Fruit fly (Drosophila melanogaster) whole organism, larva: ENCODE results near the gene MAGE.

Source experiments
- noc ChIP-seq: fragments of 200-800 bp; sonication (Bioruptor generic); optimal IDR thresholded peaks from 3 replicates; lab custom pipeline; 2019; ENCODE audit warnings: missing biosample characterization, mild to moderate bottlenecking, missing genetic modification characterization, moderate library complexity

Gene MAGE

DNA sequence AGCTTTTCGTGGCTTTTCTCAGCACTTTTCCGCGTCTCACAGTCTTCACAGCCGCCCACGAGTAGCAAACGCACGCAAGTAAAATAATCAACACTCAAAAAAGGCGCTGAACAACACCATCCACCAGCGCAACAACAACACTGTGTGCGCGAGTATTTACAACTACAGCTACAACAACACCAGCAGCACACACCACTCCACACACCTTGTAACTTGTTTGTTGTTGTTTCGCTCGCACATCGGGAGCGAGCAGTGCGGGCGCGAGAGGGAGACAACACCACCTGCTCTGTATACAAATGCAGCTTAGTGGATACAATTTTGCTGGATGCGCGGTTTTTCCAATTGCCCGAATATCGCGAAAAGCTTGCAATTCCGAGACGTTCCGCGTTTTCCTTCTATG lies 31.3 kb downstream of the MAGE start:
- TF ChIP-seq noc (tag; lab: Kevin White, UChicago) = no peak

DNA sequence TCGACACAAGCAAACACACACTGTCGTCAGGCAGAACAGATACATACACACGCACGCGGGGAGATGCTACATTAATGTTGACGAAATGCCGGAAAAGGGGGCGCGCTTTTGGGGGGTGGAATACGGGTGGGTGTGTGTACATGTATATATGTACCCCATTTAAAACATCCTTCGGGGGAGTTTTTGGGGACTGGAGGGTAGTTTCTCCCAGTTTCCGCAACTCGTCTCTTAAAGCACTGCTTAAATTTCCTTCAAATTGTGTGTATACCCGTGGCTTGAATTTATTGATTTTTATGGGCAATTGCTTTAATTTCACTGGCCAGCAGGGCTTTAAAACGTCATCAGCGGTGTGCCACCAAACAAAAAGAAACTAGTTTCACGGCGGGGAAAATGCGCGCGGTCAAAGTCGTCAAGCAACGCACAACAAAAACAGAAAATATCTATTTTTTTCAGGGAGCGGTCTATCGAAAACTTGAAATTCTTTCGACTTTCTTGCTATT lies 31.9 kb downstream of the MAGE start:
- no peak for TF ChIP-seq noc (tag; lab: Kevin White, UChicago)

DNA sequence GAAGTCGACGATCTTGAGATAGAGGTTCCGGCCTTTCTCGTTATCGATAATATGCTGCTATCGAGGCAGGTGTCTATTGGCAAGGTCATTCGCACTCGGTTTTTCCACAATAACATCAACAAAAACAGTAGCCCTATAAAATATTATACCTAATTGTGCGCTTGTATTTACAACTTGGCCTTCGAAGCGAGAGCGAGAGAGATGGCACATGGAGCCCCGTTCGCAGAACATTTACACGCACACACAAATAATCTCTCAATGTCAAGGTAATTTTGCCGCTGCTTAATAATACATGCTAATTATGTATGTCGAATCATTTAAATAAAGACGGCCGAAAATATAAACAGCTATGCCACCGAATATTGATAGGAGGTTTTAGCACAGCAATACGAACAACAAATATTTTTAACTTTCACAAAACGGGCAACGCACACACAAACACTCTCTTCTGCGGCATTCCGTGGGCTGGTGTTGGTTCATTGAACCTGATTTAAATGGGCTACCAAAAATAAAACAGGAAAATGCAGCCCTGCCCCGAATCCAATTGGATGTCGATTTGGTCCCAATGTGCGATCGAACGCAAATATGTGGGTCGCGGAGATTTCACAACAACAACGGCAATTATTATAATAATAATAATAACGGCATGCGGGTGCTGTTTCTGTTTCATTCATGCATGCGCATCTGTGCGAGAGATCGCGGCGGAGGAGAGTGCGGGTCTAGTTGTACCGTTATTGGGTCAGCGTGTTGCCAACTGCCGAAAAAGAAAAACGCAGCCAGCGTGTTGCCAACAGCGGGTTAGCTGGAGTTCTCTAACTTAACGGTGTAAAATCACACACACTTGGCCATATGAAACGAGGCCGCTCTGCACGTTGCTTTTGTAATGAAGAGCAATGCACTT lies 32.6 kb downstream of the MAGE start:
- TF ChIP-seq noc (tag; lab: Kevin White, UChicago) = no peak

- TF ChIP-seq noc (tag; lab: Kevin White, UChicago) = no peak
These were observed 37.4 kb downstream of the MAGE start, which contains the start of gene Mlp84B for dm6 chr3R:7117590-7117989. Mlp84B (minus strand) TSS chr3R:7117732.

DNA sequence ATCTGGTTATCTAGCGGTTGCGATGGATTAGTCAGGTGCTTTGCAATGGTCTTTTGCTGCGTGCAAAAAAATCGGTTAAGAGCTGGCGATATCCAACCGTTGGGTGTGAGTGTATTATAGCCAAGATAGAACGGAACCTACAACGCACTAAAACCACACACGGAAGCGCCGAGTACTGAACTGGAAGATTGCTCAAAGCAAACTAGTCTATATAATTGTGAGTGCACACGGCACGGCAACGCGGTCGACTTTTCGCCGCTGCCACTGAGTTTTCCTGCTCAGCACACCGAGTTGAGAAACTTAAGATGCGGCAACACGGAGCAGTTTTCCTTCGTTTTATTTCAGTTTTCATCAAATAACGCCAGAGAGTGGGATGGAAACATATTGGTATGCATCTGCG lies 38.5 kb downstream of the MAGE start:
- no peak for TF ChIP-seq noc (tag; lab: Kevin White, UChicago)

DNA sequence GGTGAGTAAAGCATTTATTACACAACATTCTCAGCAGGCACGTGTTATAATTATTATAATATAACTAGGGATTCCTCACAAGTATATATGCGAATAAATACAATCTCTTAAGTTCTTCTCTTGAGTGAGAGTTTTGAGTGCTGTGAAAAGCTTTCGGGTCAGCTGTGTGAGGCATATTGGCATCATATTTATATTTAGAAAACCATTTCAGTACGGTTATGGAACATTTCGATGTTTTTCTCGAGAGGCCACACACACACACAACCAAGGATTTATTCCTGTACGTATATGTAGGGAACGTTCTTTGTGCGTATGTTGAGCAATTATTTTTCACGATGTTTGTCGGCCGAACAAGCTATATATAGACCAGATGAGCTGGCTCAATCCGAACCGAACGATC lies 42.0 kb downstream of the MAGE start:
- TF ChIP-seq noc (tag; lab: Kevin White, UChicago) = no peak

dm6 chr3R:7111206-7111858 lies 43.6 kb downstream of the MAGE start:
- TF ChIP-seq noc (tag; lab: Kevin White, UChicago) = no peak

DNA sequence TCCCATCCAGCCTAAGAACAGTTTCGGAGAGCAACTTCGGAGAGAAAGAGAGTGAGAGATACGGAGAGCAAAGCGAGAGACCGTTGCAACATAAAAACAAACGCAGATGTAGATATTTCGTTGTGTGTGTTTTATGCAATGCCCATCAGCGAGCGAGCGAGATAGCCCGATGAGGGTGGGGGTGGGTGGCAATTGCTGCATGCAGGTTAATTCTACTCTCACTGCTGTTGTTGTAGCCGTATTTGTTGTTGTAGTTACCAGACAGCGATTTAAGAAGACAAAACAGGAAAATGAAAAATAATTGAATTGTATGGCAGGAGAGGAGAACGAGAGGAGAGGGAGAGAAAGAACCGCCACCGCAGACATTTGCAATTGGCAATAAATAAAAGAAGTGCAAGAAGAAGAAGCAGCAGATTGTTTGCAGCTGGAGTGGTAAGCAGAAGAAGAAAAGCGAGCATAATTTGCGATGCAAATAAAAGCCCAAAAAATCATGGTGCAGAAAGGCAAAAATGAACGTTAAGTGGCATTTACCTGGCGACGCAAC lies 45.1 kb downstream of the MAGE start:
- no peak for TF ChIP-seq noc (tag; lab: Kevin White, UChicago)

dm6 chr3R:7108589-7109312 lies 46.2 kb downstream of the MAGE start:
- peak; percentile 5 for TF ChIP-seq noc (tag; lab: Kevin White, UChicago)

DNA sequence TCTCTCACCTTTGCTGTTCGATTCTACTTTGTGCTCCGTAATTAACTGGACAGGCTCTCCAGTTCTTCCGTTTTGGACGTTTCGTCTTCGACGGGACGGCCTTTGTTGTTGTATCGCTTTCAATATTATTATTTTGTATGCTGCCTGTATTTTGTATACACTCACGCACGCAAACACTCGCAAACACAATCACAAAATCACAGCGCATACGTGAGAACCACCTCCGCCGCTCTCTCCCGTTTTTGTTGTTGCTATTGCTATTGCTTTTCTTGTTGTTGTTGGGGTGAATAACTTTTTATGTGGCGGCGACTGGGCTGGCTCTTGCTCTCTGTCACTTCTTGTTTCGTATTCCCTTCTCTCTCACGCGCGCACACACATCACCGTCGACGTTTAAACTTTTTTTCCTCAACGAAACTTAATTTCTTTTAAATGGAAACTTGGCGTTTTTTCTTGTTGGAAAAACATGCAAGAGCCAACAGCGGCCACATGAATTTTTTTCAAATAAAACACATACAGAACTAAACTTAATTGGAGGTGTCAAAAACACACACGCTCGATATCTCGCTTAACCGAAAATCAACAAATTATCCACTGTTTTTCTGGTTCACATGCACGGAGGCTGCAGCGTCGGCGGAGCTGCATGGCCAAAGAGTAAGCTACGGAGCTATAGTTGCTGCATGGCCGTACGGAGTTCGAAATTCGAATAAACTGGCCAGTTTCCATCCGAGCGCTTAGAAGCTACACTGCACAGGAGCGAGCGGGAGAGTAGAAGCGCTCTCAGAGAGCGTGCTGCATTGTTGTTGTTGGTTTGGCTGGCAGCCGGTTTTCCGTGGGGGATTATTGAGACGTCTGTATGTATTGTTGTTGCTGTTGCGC lies 47.0 kb downstream of the MAGE start:
- TF ChIP-seq noc (tag; lab: Kevin White, UChicago) = peak; percentile 58

DNA sequence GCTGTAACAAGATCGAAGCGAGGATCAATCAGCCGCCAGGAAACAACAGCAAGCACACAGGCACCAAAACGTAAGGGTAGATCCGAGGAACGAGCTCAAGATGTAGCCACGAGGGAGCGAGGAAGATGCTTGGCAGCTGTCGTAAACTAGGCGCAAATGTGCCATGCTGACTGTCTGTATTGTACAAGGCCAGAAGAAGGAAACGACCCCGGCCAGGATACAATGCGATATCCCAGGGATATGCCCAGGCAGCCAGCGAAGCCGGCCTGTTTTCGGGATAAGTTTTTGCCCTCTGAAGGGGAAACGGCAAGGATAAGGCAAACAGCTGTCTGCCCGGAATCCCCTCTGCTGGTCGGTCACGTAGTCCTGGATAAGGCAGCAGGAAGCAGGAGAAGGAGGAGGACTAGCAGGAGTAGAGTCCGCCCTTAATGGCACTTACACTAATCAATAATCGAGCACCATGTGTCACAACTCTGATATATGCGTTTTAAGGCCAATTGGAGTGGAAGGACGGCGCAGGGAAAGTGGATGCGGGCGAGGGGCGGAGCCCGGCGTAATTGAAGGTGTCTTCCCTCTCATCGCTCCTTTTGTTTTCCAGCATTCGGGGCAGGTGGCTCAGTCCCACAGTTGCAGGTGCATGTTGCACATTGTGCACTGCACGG lies 49.3 kb downstream of the MAGE start:
- TF ChIP-seq noc (tag; lab: Kevin White, UChicago) = no peak

dm6 chr3R:7104308-7104707 lies 50.7 kb downstream of the MAGE start:
- TF ChIP-seq noc (tag; lab: Kevin White, UChicago) = no peak
